Worm (Caenorhabditis elegans) whole organism, dauer: ENCODE data around the gene allo-1.
"Not testable (repeated sequence)": the region's sequence is repeated elsewhere in the genome, so short reads cannot be mapped to it uniquely, and the experiment has no call there.

Experiments used
- unc-62 ChIP-seq: sonication (generic microtip); optimal IDR thresholded peaks from 2 replicates; lab custom pipeline; 2017; ENCODE audit warnings: missing biosample characterization, missing genetic modification reagents, missing genetic modification characterization

allo-1 gene

ce11 chrIV:10701866-10702458 lies 5.1 kb upstream of the allo-1 start:
- TF ChIP-seq unc-62 (GFP tag; lab: Kevin White, UChicago) = no peak

DNA sequence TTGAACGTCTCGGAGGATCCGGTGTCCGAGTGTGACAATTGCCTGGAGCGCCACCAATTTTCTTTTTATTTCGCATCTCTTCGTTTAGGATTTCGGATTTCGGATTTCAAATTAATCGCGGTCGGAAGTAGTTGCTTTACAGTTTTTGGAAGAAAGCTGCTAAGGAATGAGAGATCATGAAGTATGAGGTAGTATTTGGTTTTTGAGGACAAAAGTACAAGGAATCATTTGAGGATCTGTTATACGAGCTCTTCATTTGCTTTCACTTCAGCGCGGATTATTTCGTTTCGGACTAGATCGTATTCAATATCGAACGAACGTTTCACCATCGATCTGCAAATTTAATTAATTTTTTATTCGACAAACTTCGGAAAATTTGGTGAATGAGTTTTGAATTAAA lies 2.8 kb upstream of the allo-1 start, which contains the start of gene R102.11:
R102.11 (minus strand) TSS at position 101 of the 400 bp plus-strand sequence.
- TF ChIP-seq unc-62 (GFP tag; lab: Kevin White, UChicago) = no peak

DNA sequence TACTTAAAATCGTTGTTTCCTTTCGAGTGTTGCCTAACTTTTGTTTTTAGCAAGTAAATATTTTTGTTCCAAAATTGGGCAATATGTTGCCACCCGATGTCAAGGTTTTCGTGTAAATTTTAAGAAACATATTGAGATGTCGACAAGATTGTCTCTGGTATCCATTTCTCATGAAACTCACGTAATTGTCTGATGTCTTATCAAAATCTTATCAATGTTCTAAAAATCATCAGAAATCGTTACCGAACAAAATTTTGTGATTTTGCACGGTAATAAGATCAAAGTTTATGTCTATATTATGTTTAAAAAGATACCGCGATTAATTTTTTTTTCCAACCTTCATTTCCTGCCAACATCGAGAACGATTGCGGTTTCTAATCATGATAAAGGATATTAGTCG lies 2.1 kb upstream of the allo-1 start:
- TF ChIP-seq unc-62 (GFP tag; lab: Kevin White, UChicago) = no peak

- no peak for TF ChIP-seq unc-62 (GFP tag; lab: Kevin White, UChicago)
These were observed 1.6 kb upstream of the allo-1 start for ce11 chrIV:10698486-10698885.

DNA sequence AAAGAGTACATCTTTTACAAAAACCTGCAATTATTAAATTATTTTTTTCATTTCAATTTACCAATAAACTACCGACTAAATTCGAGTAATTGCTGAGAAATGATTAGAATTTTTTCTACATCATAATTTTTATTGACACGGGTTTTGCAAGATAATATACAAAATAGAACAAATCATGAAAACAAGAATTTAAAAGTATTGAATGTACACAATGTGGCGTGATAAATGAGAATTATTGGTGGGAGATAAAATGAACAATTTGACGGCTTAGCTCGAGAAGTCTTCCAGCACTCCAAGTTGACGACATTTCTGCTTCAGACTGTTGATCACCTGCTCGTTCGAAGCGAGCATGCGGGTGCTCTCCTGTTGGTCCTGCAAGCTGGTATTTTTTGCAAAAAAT lies 1.7 kb downstream of the allo-1 start, which contains the start of gene R102.4:
R102.4 (minus strand) TSS at position 101 of the 400 bp plus-strand sequence.
- TF ChIP-seq unc-62 (GFP tag; lab: Kevin White, UChicago) = no peak

- TF ChIP-seq unc-62 (GFP tag; lab: Kevin White, UChicago) = no peak
These were observed 6.7 kb downstream of the allo-1 start, which contains the start of gene R102.8 for ce11 chrIV:10690139-10690538. Gene R102.8, minus strand, starts transcription at chrIV:10690239.

ce11 chrIV:10688972-10689567 lies 7.8 kb downstream of the allo-1 start, which contains the start of gene R102.3:
Gene R102.3, plus strand, starts transcription at chrIV:10689517.
- no peak for TF ChIP-seq unc-62 (GFP tag; lab: Kevin White, UChicago)

DNA sequence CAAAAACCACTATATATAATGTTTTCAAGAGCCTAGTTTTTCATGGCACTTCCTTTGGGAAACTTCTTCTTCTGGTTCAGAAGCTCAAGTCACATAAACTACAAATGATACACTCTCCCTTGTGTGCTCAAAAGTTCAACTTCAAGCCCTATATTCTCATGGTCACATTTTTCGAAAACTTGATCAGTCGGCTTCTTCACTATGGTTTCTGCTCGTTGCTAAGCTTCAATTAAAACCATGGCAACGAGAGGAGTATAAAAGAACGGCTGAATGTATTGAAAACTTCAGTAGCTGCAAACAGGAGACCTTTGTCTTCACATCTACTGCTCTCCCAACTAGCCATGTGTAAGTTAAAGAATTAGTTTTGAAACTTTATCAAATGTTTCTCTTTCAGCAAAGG lies 9.6 kb downstream of the allo-1 start, which contains the start of gene R102.2:
R102.2 (plus strand) TSS at position 301 of the 400 bp plus-strand sequence.
- not testable (repeated sequence) for TF ChIP-seq unc-62 (GFP tag; lab: Kevin White, UChicago)

- TF ChIP-seq unc-62 (GFP tag; lab: Kevin White, UChicago) = no peak
These were observed 11.1 kb downstream of the allo-1 start, which contains the start of the genes K08C7.6 and R102.1 for ce11 chrIV:10685758-10686157. Gene K08C7.6, minus strand, starts transcription at chrIV:10685858. Gene R102.1, plus strand, starts transcription at chrIV:10686048.

DNA sequence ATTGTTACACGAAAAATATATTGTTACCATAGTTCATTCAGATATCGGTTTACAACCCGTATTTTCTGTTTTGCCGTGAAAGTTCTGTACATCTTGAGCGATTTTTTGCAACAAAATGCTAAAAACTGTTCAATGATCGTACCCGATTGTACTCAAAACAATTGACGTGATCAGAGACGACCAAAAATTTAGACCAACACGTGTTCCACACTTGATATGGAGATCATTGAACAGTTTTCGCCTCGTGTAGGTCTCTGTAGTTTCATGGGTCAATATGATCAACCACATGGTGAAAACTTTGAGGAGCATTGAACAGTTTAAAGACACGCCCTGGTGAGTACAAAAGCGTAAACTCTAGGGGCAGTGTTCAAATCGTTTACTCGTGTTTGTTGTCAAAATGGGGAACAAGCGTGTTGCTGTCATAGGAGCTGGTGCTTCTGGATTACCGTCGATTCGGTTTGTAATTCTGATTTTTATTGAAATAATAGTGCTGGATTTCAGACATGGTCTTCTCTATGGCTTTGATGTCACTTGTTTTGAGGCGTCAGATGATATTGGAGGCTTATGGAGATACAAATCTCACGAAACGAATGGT lies 14.6 kb downstream of the allo-1 start, which contains the start of gene fmo-2:
fmo-2 (plus strand) TSS at position 370 of the 595 bp plus-strand sequence.
- TF ChIP-seq unc-62 (GFP tag; lab: Kevin White, UChicago) = no peak

DNA sequence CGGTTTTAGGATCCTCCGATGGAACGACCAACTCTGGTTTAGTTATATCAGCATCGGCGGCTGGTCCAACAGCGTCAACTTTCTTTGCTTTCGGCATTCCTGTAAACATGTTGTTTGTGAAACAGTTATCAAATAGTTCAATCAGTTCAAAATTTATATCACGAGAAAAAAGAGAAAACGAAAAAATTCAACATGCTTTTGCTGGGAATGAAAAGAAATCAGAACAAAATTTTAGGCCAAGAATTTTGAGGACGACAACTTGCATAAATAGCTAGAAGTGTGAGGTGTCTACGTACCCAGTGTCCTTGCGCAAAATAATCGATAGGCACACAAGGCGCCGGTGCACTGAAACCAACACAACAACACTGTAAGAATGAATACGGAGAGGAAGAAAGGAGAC lies 16.5 kb downstream of the allo-1 start, which contains the start of gene K08C7.4:
K08C7.4 (minus strand) TSS at position 101 of the 400 bp plus-strand sequence.
- no peak for TF ChIP-seq unc-62 (GFP tag; lab: Kevin White, UChicago)

DNA sequence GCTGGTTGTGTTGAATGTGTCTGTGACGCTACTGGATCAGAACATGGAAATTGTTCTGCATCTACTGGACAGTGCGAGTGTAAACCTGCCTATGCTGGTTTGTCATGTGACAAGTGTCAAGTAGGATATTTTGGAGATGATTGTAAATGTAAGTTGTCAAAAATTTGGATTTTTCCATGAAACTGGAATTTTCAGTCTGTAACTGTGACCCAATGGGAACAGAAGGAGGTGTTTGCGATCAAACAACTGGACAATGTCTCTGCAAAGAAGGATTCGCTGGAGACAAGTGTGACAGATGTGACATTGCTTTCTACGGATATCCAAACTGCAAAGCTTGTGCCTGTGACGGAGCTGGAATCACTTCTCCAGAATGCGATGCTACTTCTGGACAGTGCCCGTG lies 28.3 kb downstream of the allo-1 start:
- no peak for TF ChIP-seq unc-62 (GFP tag; lab: Kevin White, UChicago)

- no peak for TF ChIP-seq unc-62 (GFP tag; lab: Kevin White, UChicago)
These were observed 30.3 kb downstream of the allo-1 start, which contains the start of gene epi-1 for ce11 chrIV:10666523-10666922. Gene epi-1, plus strand, starts transcription at chrIV:10666823.

- TF ChIP-seq unc-62 (GFP tag; lab: Kevin White, UChicago) = no peak
These were observed 32.7 kb downstream of the allo-1 start, which contains the start of gene K08C7.7 for ce11 chrIV:10664134-10664533. Gene K08C7.7, plus strand, starts transcription at chrIV:10664434.

ce11 chrIV:10661760-10662159 lies 35.1 kb downstream of the allo-1 start, which contains the start of gene fmo-1:
Gene fmo-1, plus strand, starts transcription at chrIV:10661857.
- no peak for TF ChIP-seq unc-62 (GFP tag; lab: Kevin White, UChicago)

DNA sequence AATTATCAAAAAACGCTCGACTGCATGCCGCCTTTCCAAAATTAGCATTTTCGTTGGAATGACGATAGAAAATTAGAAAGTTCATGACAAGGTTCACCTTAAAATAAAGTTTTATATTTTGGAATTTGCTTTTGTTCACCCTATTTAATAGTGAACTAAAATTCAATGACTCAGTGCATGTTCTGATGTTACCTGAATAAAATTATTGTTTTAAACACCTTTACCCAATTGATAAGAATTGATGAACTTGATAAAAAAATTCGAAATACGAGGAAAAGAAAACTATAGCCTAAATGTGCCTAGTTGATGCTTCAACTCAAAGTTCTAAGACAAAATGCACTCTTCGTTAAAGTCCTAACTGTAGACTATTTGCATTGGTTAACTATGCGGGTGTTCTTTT lies 35.8 kb downstream of the allo-1 start:
- no peak for TF ChIP-seq unc-62 (GFP tag; lab: Kevin White, UChicago)
